Worm (Caenorhabditis elegans): Measurements from ENCODE around the gene F26G1.2.

ce11 chrII:4737348-4737747 is 25.5 kb upstream of the F26G1.2 start, which contains the start of gene ctsa-1.1:
- TF ChIP-seq lin-39 (tag; optimal IDR thresholded peaks at IDR 0.05) (no peak), skn-1 (tag; optimal IDR thresholded peaks at IDR 0.05) (no peak), lsy-12 (tag; optimal IDR thresholded peaks at IDR 0.05) (no peak), elt-1 (tag; optimal IDR thresholded peaks at IDR 0.05) (no peak), nhr-25 (tag; optimal IDR thresholded peaks at IDR 0.05) (no peak), ztf-11 (tag; optimal IDR thresholded peaks at IDR 0.05) (no peak), daf-12 (tag; optimal IDR thresholded peaks at IDR 0.05) (no peak), ztf-4 (tag; optimal IDR thresholded peaks at IDR 0.05) (no peak), fkh-2 (tag; optimal IDR thresholded peaks at IDR 0.05) (no peak), ceh-82 (tag; optimal IDR thresholded peaks at IDR 0.05) (no peak), fkh-10 (GFP tag; optimal IDR thresholded peaks at IDR 0.05) (no peak), mml-1 (tag; optimal IDR thresholded peaks at IDR 0.05) (no peak)
